Worm (Caenorhabditis elegans) whole organism, L4/young adult: ENCODE measurements around the gene twk-11.

ENCODE experiments used
- W03F9.2 ChIP-seq: fragments of 150-350 bp; optimal IDR thresholded peaks from 2 replicates; lab custom pipeline; 2014; ENCODE audit warnings: missing biosample characterization, missing genetic modification characterization
- dao-5 ChIP-seq: sonication (generic microtip); optimal IDR thresholded peaks from 2 replicates; lab custom pipeline; 2016; ENCODE audit warnings: missing genotype, missing genetic modification characterization, moderate library complexity, missing compliant biosample characterization
- him-1 ChIP-seq: sonication (generic microtip); optimal IDR thresholded peaks from 2 replicates; lab custom pipeline; 2016; ENCODE audit warnings: missing genotype, missing genetic modification reagents, missing genetic modification characterization, missing compliant biosample characterization

DNA sequence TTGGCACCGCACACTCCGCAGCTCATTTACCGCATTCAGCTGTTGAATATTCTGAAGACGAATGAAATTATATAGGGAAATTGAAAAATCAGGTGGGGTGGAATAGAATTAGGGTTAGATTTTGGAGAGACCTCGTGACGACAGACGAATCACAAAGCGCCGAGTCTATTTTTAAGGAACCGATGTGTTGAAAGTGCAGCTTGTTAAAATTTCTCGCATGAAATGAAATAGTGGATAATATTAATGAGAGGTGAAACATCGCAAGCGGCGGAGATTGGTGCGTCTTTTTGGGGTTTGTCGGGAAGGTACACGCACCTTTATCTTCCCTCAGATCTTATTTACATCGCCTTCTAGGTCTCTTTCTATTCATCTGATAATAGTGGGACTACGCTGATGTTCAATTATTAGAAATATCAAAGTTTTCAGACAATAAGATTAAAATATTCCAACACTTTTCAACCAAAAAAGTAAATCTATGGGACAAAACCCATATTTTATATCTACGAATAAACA, 46.7 kb downstream of the twk-11 start, which contains the start of gene nhr-140:
- TF ChIP-seq dao-5 (tag; lab: Kevin White, UChicago): no peak
- TF ChIP-seq him-1 (tag; lab: Kevin White, UChicago): no peak
- no peak for TF ChIP-seq W03F9.2 (tag; lab: Kevin White, UChicago)
